Fruit fly (Drosophila melanogaster): ENCODE measurements around the gene CG11694.

Gene CG11694

dm6 chr3R:8354458-8354857, 42.5 kb upstream of the CG11694 start (continued):
- no peak for TF ChIP-seq Dad (GFP tag; optimal IDR thresholded peaks at IDR 0.05)
- peak; percentile 64 for TF ChIP-seq Hmr (GFP tag; optimal IDR thresholded peaks at IDR 0.05)
- peak; percentile 57 for TF ChIP-seq CG7839 (tag; optimal IDR thresholded peaks at IDR 0.05)
- no peak for TF ChIP-seq CG18011 (GFP tag; optimal IDR thresholded peaks at IDR 0.05)
- TF ChIP-seq unc-4 (GFP tag; IDR thresholded peaks at IDR 0.05; ENCODE audit: partially characterized antibody): no peak
- TF ChIP-seq YL-1 (GFP tag; optimal IDR thresholded peaks at IDR 0.05): peak; percentile 7
- peak; percentile 68 for TF ChIP-seq CG11085 (GFP tag; IDR thresholded peaks at IDR 0.05)
- TF ChIP-seq CG43689 (GFP tag; IDR thresholded peaks at IDR 0.05): peak; percentile 43
- TF ChIP-seq sug (tag; optimal IDR thresholded peaks at IDR 0.05): peak; percentile 73
- TF ChIP-seq repo (GFP tag; optimal IDR thresholded peaks at IDR 0.05): no peak
- TF ChIP-seq cas (GFP tag; IDR thresholded peaks at IDR 0.05): 0 out of 2 replicates have a peak, but pooled peaks have one; percentile 30
- peak; percentile 55; the same call in 2 of the 3 replicates for TF ChIP-seq Aef1 (GFP tag; IDR thresholded peaks at IDR 0.05)
- TF ChIP-seq CG32772 (GFP tag; IDR thresholded peaks at IDR 0.05): peak; percentile 64
- peak; percentile 10 for TF ChIP-seq Vsx1 (GFP tag; optimal IDR thresholded peaks at IDR 0.05)
- TF ChIP-seq CG2678 (tag; optimal IDR thresholded peaks at IDR 0.05): peak; percentile 66
- TF ChIP-seq dpn (GFP tag; optimal IDR thresholded peaks at IDR 0.05): peak in 1 of 2 experiments; percentile 31
- no peak for TF ChIP-seq CG5180 (GFP tag; optimal IDR thresholded peaks at IDR 0.05)
- no peak for TF ChIP-seq Optix (GFP tag; IDR thresholded peaks at IDR 0.05)
- no peak for TF ChIP-seq CG7786 (GFP tag; optimal IDR thresholded peaks at IDR 0.05)
- no peak for TF ChIP-seq Spps (tag; optimal IDR thresholded peaks at IDR 0.05)
- no peak for TF ChIP-seq Opbp (GFP tag; IDR thresholded peaks at IDR 0.05; ENCODE audit: partially characterized antibody)
- TF ChIP-seq CG17612 (GFP tag; IDR thresholded peaks at IDR 0.05): 0 out of 2 replicates have a peak, but pooled peaks have one; percentile 41
- TF ChIP-seq az2 (GFP tag; optimal IDR thresholded peaks at IDR 0.05): peak; percentile 23
- peak; percentile 1 for TF ChIP-seq CG10543 (GFP tag; optimal IDR thresholded peaks at IDR 0.05)
- no peak for TF ChIP-seq cg (GFP tag; optimal IDR thresholded peaks at IDR 0.05)
- TF ChIP-seq PHDP (tag; optimal IDR thresholded peaks at IDR 0.05): peak; percentile 69
- no peak for TF ChIP-seq CG18476 (GFP tag; optimal IDR thresholded peaks at IDR 0.05)
- TF ChIP-seq CG7556 (GFP tag; optimal IDR thresholded peaks at IDR 0.05): no peak
- TF ChIP-seq CG7372 (GFP tag; IDR thresholded peaks at IDR 0.05): peak; percentile 9; the same call in 1 of the 2 replicates
- no peak for TF ChIP-seq Doc3 (GFP tag; IDR thresholded peaks at IDR 0.05; ENCODE audit: partially characterized antibody)
- no peak for TF ChIP-seq CG9876 (GFP tag; optimal IDR thresholded peaks at IDR 0.05)
- TF ChIP-seq pzg (GFP tag; optimal IDR thresholded peaks at IDR 0.05): no peak
- TF ChIP-seq D19B (GFP tag; optimal IDR thresholded peaks at IDR 0.05): no peak
- TF ChIP-seq D19A (tag; optimal IDR thresholded peaks at IDR 0.05): peak; percentile 25
- no peak for TF ChIP-seq CG10274 (GFP tag; optimal IDR thresholded peaks at IDR 0.05)
- TF ChIP-seq fd96Cb (tag; optimal IDR thresholded peaks at IDR 0.05): peak; percentile 44
- TF ChIP-seq salm (tag; optimal IDR thresholded peaks at IDR 0.05): no peak
- peak; percentile 33 for TF ChIP-seq CG18619 (GFP tag; optimal IDR thresholded peaks at IDR 0.05)
- TF ChIP-seq Tbp (GFP tag; optimal IDR thresholded peaks at IDR 0.05): no peak
- TF ChIP-seq CG2202 (tag; optimal IDR thresholded peaks at IDR 0.05): no peak
- no peak for TF ChIP-seq Dp (GFP tag; optimal IDR thresholded peaks at IDR 0.05)
- peak; percentile 28 for TF ChIP-seq CG1602 (GFP tag; optimal IDR thresholded peaks at IDR 0.05)
- TF ChIP-seq CG2889 (GFP tag; IDR thresholded peaks at IDR 0.05): no peak; the same call in 2 of the 3 replicates
- no peak for TF ChIP-seq Sry-β (GFP tag; optimal IDR thresholded peaks at IDR 0.05)
- no peak for TF ChIP-seq fu2 (GFP tag; optimal IDR thresholded peaks at IDR 0.05)
- no peak for TF ChIP-seq zf30C (GFP tag; optimal IDR thresholded peaks at IDR 0.05)
- TF ChIP-seq CG15696 (tag; optimal IDR thresholded peaks at IDR 0.05): no peak
- peak; percentile 62 for TF ChIP-seq oc (tag; optimal IDR thresholded peaks at IDR 0.05)
- TF ChIP-seq lov (optimal IDR thresholded peaks at IDR 0.05): no peak
- TF ChIP-seq lov (GFP tag; IDR thresholded peaks at IDR 0.05): no peak
- TF ChIP-seq Dbx (GFP tag; IDR thresholded peaks at IDR 0.05): peak; percentile 71

Data from whole organism, embryonic.